In the genomic region with DNA sequence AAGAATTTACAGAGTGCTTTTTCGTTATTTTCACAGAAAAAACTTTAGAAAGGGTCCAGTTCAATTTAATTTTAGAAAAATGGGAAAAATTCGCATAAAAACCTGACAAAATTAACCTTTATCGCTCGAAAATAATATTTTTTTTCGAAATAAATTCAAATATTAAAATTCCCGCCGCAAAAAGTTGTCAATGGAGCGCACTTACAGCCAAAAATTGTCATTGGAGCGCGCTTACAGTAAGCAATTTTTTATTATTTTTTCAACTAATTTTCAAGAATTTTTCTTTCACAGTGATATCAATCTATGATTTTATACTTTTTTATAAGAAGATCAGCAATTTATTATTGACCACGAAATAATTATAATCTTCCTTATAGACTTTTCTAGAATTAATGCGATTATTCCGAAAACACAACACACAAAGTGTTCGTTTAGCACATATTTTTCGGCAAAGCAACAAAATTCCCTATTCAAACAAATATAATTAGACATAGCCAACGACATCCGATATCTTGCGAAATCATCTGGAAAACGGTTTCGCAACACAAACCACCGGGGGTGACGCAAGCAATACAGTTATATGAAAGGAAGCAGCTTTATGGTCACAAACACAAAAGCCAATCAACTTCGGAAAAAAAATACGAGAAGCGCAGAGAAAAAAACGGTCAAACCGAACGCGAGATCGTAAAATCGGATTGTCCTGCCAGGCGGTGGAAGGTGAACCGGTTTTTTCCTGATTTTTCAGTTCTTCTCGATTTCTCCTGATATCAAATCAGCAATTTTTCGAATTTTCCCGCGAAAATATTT, we compare ENCODE assay signal across 7 worm cellular contexts.
A peak's percentile ranks its signal among the peaks of the same experiment; 100 is the strongest.
TF ChIP-seq lines count a peak whose summit lies in the region.

No protein-coding gene starts in this region.

TF ChIP-seq in whole organism, L1 larva, 84 proteins besides CTCF, POLR2A, EP300 and RAD21 (continues in another document):
- no peak for TF ChIP-seq unc-30 (tag; optimal IDR thresholded peaks at IDR 0.05; lab: Kevin White, UChicago)
- no peak for TF ChIP-seq fos-1 (tag; optimal IDR thresholded peaks at IDR 0.05; lab: Kevin White, UChicago)
- TF ChIP-seq Y116A8C.19 (tag; optimal IDR thresholded peaks at IDR 0.05; lab: Kevin White, UChicago; ENCODE audit: borderline replicate concordance), result no peak
- no peak for TF ChIP-seq unc-62 (GFP tag; optimal IDR thresholded peaks at IDR 0.05; lab: Kevin White, UChicago)
- no peak for TF ChIP-seq hlh-17 (GFP tag; optimal IDR thresholded peaks at IDR 0.05; lab: Kevin White, UChicago; ENCODE audit: borderline replicate concordance)
- TF ChIP-seq swsn-7 (tag; optimal IDR thresholded peaks at IDR 0.05; lab: Kevin White, UChicago), result no peak
- peak; percentile 36 for TF ChIP-seq xbp-1 (tag; optimal IDR thresholded peaks at IDR 0.05; lab: Kevin White, UChicago)
- TF ChIP-seq elt-2 (tag; optimal IDR thresholded peaks at IDR 0.05; lab: Kevin White, UChicago), result no peak
- TF ChIP-seq skn-1 (tag; optimal IDR thresholded peaks at IDR 0.05; lab: Kevin White, UChicago), result no peak
- TF ChIP-seq isw-1 (GFP tag; IDR thresholded peaks at IDR 0.05; lab: Robert Waterston, UW), result no peak
- TF ChIP-seq nhr-47 (tag; optimal IDR thresholded peaks at IDR 0.05; lab: Kevin White, UChicago), result no peak
- no peak for TF ChIP-seq sptf-1 (tag; optimal IDR thresholded peaks at IDR 0.05; lab: Kevin White, UChicago)

TF ChIP-seq in whole organism, L2 larva, 48 proteins besides CTCF, POLR2A, EP300 and RAD21:
- TF ChIP-seq unc-39 (tag; optimal IDR thresholded peaks at IDR 0.05; lab: Kevin White, UChicago) (no peak), lin-13 (GFP tag; optimal IDR thresholded peaks at IDR 0.05; lab: Kevin White, UChicago) (peak; percentile 41), C34F6.9 (tag; optimal IDR thresholded peaks at IDR 0.05; lab: Kevin White, UChicago) (peak; percentile 42), gmeb-1 (tag; optimal IDR thresholded peaks at IDR 0.05; lab: Kevin White, UChicago) (peak; percentile 38), lsy-2 (tag; optimal IDR thresholded peaks at IDR 0.05; lab: Kevin White, UChicago) (peak; percentile 14 to 20), unc-55 (GFP tag; optimal IDR thresholded peaks at IDR 0.05; lab: Kevin White, UChicago) (peak; percentile 44)

TF ChIP-seq in whole organism, L3 larva, 47 proteins besides CTCF, POLR2A, EP300 and RAD21:
- peak; percentile 39 for TF ChIP-seq snpc-4 (tag; optimal IDR thresholded peaks at IDR 0.05; lab: Kevin White, UChicago)
- TF ChIP-seq lin-15B (tag; optimal IDR thresholded peaks at IDR 0.05; lab: Kevin White, UChicago), result peak; percentile 37
- TF ChIP-seq aly-2 (tag; optimal IDR thresholded peaks at IDR 0.05; lab: Kevin White, UChicago), result no peak
- TF ChIP-seq fos-1 (tag; optimal IDR thresholded peaks at IDR 0.05; lab: Kevin White, UChicago), result no peak

TF ChIP-seq in whole organism, L4 larva, 104 proteins besides CTCF, POLR2A, EP300 and RAD21 (continues in another document):
- TF ChIP-seq nhr-10 (tag; optimal IDR thresholded peaks at IDR 0.05; lab: Kevin White, UChicago), result no peak
- no peak for TF ChIP-seq mdt-29 (GFP tag; IDR thresholded peaks at IDR 0.05; lab: Robert Waterston, UW)
- no peak for TF ChIP-seq nhr-102 (tag; optimal IDR thresholded peaks at IDR 0.05; lab: Kevin White, UChicago)
- no peak for TF ChIP-seq T20F7.1 (GFP tag; optimal IDR thresholded peaks at IDR 0.05; lab: Kevin White, UChicago)
- TF ChIP-seq nhr-25 (tag; optimal IDR thresholded peaks at IDR 0.05; lab: Kevin White, UChicago; ENCODE audit: borderline replicate concordance, insufficient read depth), result no peak
- TF ChIP-seq lim-7 (GFP tag; IDR thresholded peaks at IDR 0.05; lab: Robert Waterston, UW), result no peak
- TF ChIP-seq ceh-32 (tag; optimal IDR thresholded peaks at IDR 0.05; lab: Kevin White, UChicago; ENCODE audit: poor library complexity), result no peak
- TF ChIP-seq fos-1 (tag; optimal IDR thresholded peaks at IDR 0.05; lab: Kevin White, UChicago), result no peak
- no peak for TF ChIP-seq nhr-111 (GFP tag; optimal IDR thresholded peaks at IDR 0.05; lab: Kevin White, UChicago)
- peak; percentile 75 for TF ChIP-seq hlh-11 (tag; optimal IDR thresholded peaks at IDR 0.05; lab: Kevin White, UChicago)
- TF ChIP-seq mdl-1 (tag; optimal IDR thresholded peaks at IDR 0.05; lab: Kevin White, UChicago), result no peak
- TF ChIP-seq zip-11 (GFP tag; IDR thresholded peaks at IDR 0.05; lab: Robert Waterston, UW), result no peak
- no peak for TF ChIP-seq daf-8 (GFP tag; IDR thresholded peaks at IDR 0.05; lab: Robert Waterston, UW)
- no peak for TF ChIP-seq nhr-77 (tag; optimal IDR thresholded peaks at IDR 0.05; lab: Kevin White, UChicago)
- TF ChIP-seq daf-19 (GFP tag; conservative IDR thresholded peaks at IDR 0.05; lab: Robert Waterston, UW), result no peak
- no peak for TF ChIP-seq D1046.2 (GFP tag; IDR thresholded peaks at IDR 0.05; lab: Robert Waterston, UW)

TF ChIP-seq in whole organism, late embryonic, 69 proteins besides CTCF, POLR2A, EP300 and RAD21:
- TF ChIP-seq elt-4 (tag; optimal IDR thresholded peaks at IDR 0.05; lab: Kevin White, UChicago) (no peak), ceh-14 (tag; optimal IDR thresholded peaks at IDR 0.05; lab: Kevin White, UChicago) (peak; percentile 4)

TF ChIP-seq in whole organism, mixed stage, embryonic, 35 proteins besides CTCF, POLR2A, EP300 and RAD21:
- TF ChIP-seq snpc-4 (tag; optimal IDR thresholded peaks at IDR 0.05; lab: Kevin White, UChicago) (no peak), unc-120 (tag; optimal IDR thresholded peaks at IDR 0.05; lab: Kevin White, UChicago; ENCODE audit: poor library complexity, severe bottlenecking) (no peak), ceh-43 (GFP tag; optimal IDR thresholded peaks at IDR 0.05; lab: Kevin White, UChicago) (no peak), unc-62 (GFP tag; optimal IDR thresholded peaks at IDR 0.05; lab: Kevin White, UChicago) (no peak), elt-1 (tag; optimal IDR thresholded peaks at IDR 0.05; lab: Kevin White, UChicago; ENCODE audit: borderline replicate concordance, insufficient read depth) (peak; percentile 45), ham-2 (GFP tag; optimal IDR thresholded peaks at IDR 0.05; lab: Kevin White, UChicago) (peak; percentile 80), zip-8 (tag; optimal IDR thresholded peaks at IDR 0.05; lab: Kevin White, UChicago) (peak; percentile 25)

TF ChIP-seq in whole organism, young adult, 124 proteins besides CTCF, POLR2A, EP300 and RAD21 (continues in another document):
- TF ChIP-seq B0336.3 (GFP tag; IDR thresholded peaks at IDR 0.05; lab: Robert Waterston, UW) (no peak), let-526 (GFP tag; IDR thresholded peaks at IDR 0.05; lab: Robert Waterston, UW) (no peak), chd-7 (tag; optimal IDR thresholded peaks at IDR 0.05; lab: Kevin White, UChicago) (no peak), mxl-1 (tag; optimal IDR thresholded peaks at IDR 0.05; lab: Kevin White, UChicago) (no peak), ceh-91 (GFP tag; IDR thresholded peaks at IDR 0.05; lab: Robert Waterston, UW) (peak; percentile 43; the same call in 1 of the 2 replicates), lin-35 (GFP tag; optimal IDR thresholded peaks at IDR 0.05; lab: Kevin White, UChicago) (peak in 1 of 3 experiments; percentile 20), madf-6 (GFP tag; IDR thresholded peaks at IDR 0.05; lab: Robert Waterston, UW) (peak; percentile 70), ccch-3 (GFP tag; optimal IDR thresholded peaks at IDR 0.05; lab: Kevin White, UChicago) (no peak), attf-5 (GFP tag; optimal IDR thresholded peaks at IDR 0.05; lab: Kevin White, UChicago) (no peak), F57C9.4 (tag; optimal IDR thresholded peaks at IDR 0.05; lab: Kevin White, UChicago) (no peak), atf-7 (tag; optimal IDR thresholded peaks at IDR 0.05; lab: Kevin White, UChicago) (no peak), K11D2.4 (GFP tag; IDR thresholded peaks at IDR 0.05; lab: Robert Waterston, UW) (no peak), aptf-2 (GFP tag; conservative IDR thresholded peaks at IDR 0.05; lab: Robert Waterston, UW) (no peak), nfya-2 (GFP tag; IDR thresholded peaks at IDR 0.05; lab: Robert Waterston, UW) (no peak), hlh-12 (tag; optimal IDR thresholded peaks at IDR 0.05; lab: Kevin White, UChicago) (no peak), Y95B8A.8 (GFP tag; IDR thresholded peaks at IDR 0.05; lab: Robert Waterston, UW) (no peak), nhr-80 (tag; optimal IDR thresholded peaks at IDR 0.05; lab: Kevin White, UChicago) (peak; percentile 37), lin-26 (GFP tag; IDR thresholded peaks at IDR 0.05; lab: Robert Waterston, UW) (no peak), egl-44 (GFP tag; IDR thresholded peaks at IDR 0.05; lab: Robert Waterston, UW) (no peak), snpc-1.1 (tag; optimal IDR thresholded peaks at IDR 0.05; lab: Kevin White, UChicago; ENCODE audit: insufficient read depth) (no peak), rec-8 (tag; optimal IDR thresholded peaks at IDR 0.05; lab: Kevin White, UChicago) (no peak), sptf-2 (GFP tag; optimal IDR thresholded peaks at IDR 0.05; lab: Kevin White, UChicago) (no peak), hmg-1.2 (GFP tag; IDR thresholded peaks at IDR 0.05; lab: Robert Waterston, UW) (no peak), ekl-4 (GFP tag; IDR thresholded peaks at IDR 0.05; lab: Robert Waterston, UW) (no peak), nfyb-1 (GFP tag; IDR thresholded peaks at IDR 0.05; lab: Robert Waterston, UW) (no peak), F22D6.2 (tag; optimal IDR thresholded peaks at IDR 0.05; lab: Kevin White, UChicago) (no peak), C06A6.2 (GFP tag; conservative IDR thresholded peaks at IDR 0.05; lab: Robert Waterston, UW) (no peak), ztf-6 (GFP tag; IDR thresholded peaks at IDR 0.05; lab: Robert Waterston, UW) (no peak), B0261.1 (tag; optimal IDR thresholded peaks at IDR 0.05; lab: Kevin White, UChicago) (no peak), D2030.7 (GFP tag; IDR thresholded peaks at IDR 0.05; lab: Robert Waterston, UW) (peak; percentile 22; the same call in 1 of the 2 replicates), Y67H2A.10 (GFP tag; conservative IDR thresholded peaks at IDR 0.05; lab: Robert Waterston, UW) (no peak), ama-1 (optimal IDR thresholded peaks at IDR 0.05; lab: Kevin White, UChicago) (no peak), ama-1 (GFP tag; optimal IDR thresholded peaks at IDR 0.05; lab: Kevin White, UChicago) (no peak), nhr-179 (tag; optimal IDR thresholded peaks at IDR 0.05; lab: Kevin White, UChicago) (no peak), F49E8.2 (tag; optimal IDR thresholded peaks at IDR 0.05; lab: Kevin White, UChicago; ENCODE audit: insufficient read depth) (peak; percentile 15), C17E4.6 (GFP tag; IDR thresholded peaks at IDR 0.05; lab: Robert Waterston, UW) (no peak), F10E7.11 (tag; optimal IDR thresholded peaks at IDR 0.05; lab: Kevin White, UChicago) (no peak), bed-2 (GFP tag; IDR thresholded peaks at IDR 0.05; lab: Robert Waterston, UW) (no peak), nhr-27 (tag; optimal IDR thresholded peaks at IDR 0.05; lab: Kevin White, UChicago) (no peak), ceh-58 (GFP tag; IDR thresholded peaks at IDR 0.05; lab: Robert Waterston, UW) (no peak), ztf-18 (tag; optimal IDR thresholded peaks at IDR 0.05; lab: Kevin White, UChicago) (no peak)
